Worm (Caenorhabditis elegans) whole organism, L4 larva: Measurements from ENCODE around the gene chil-1.
A peak's percentile ranks its signal among the peaks of the same experiment; 100 is the strongest.

Experiments used
- F44E2.7 ChIP-seq: fragments of 200-800 bp; sonication (Bioruptor generic); IDR thresholded peaks from 2 replicates; pipeline ENCODE4 v2.1.2; 2022; ENCODE audit warnings: missing genetic modification characterization, missing compliant biosample characterization
- Y5F2A.4 ChIP-seq: fragments of 200-800 bp; sonication (Bioruptor generic); optimal IDR thresholded peaks from 2 replicates; lab custom pipeline; 2018; ENCODE audit warnings: mild to moderate bottlenecking, missing genetic modification characterization, missing compliant biosample characterization
- ZK546.5 ChIP-seq, 2 experiments: sonication (generic microtip); optimal IDR thresholded peaks; 2 replicates each; lab custom pipeline; 2017; ENCODE audit warnings: missing biosample characterization in 2 of 2, missing genetic modification characterization in 2 of 2
- aha-1 ChIP-seq: fragments of 150-350 bp; peaks from one replicate; lab custom pipeline; 2014; ENCODE audit warnings: missing biosample characterization, missing genetic modification characterization
- arid-1 ChIP-seq: fragments of 200-800 bp; sonication (Bioruptor generic); conservative IDR thresholded peaks from 2 replicates; pipeline ENCODE4 v1.3.6; 2022; ENCODE audit warnings: missing genetic modification reagents, missing genetic modification characterization, missing compliant biosample characterization
- ceh-20 ChIP-seq: fragments of 200-800 bp; sonication (Bioruptor generic); IDR thresholded peaks from 2 replicates; pipeline ENCODE4 v1.3.6; 2022; ENCODE audit warnings: missing genetic modification reagents, missing genetic modification characterization, missing compliant biosample characterization
- ceh-44 ChIP-seq: fragments of 200-800 bp; sonication (Bioruptor generic); IDR thresholded peaks from 2 replicates; pipeline ENCODE4 v1.3.6; 2022; ENCODE audit warnings: missing genetic modification reagents, missing genetic modification characterization, missing compliant biosample characterization
- ctbp-1 ChIP-seq: fragments of 200-800 bp; sonication (Bioruptor generic); IDR thresholded peaks from 2 replicates; pipeline ENCODE4 v1.3.6; 2022; ENCODE audit warnings: missing genetic modification reagents, missing genetic modification characterization, missing compliant biosample characterization
- dmd-8 ChIP-seq: fragments of 200-800 bp; sonication (Bioruptor generic); IDR thresholded peaks from 2 replicates; pipeline ENCODE4 v1.3.6; 2022; ENCODE audit warnings: missing genetic modification characterization, missing compliant biosample characterization
- duxl-1 ChIP-seq: sonication (generic microtip); optimal IDR thresholded peaks from 2 replicates; lab custom pipeline; 2016; ENCODE audit warnings: mild to moderate bottlenecking, missing genetic modification characterization, moderate library complexity, missing compliant biosample characterization; ENCODE audit not compliant: poor library complexity
- dve-1 ChIP-seq: sonication (generic microtip); optimal IDR thresholded peaks from 2 replicates; lab custom pipeline; 2017; ENCODE audit warnings: antibody characterized with exemption, mild to moderate bottlenecking, missing genetic modification characterization, missing compliant biosample characterization; ENCODE audit not compliant: insufficient read depth
- gei-8 ChIP-seq: fragments of 200-800 bp; sonication (Bioruptor generic); optimal IDR thresholded peaks from 2 replicates; lab custom pipeline; 2018; ENCODE audit warnings: mild to moderate bottlenecking, missing genetic modification characterization, missing compliant biosample characterization
- hif-1 ChIP-seq, 2 experiments: sonication (generic microtip); optimal IDR thresholded peaks; 2 replicates each; lab custom pipeline; 2016 to 2017; ENCODE audit warnings: missing compliant biosample characterization in 2 of 2, missing genetic modification characterization in 2 of 2, missing genetic modification reagents in 2 of 2, missing genotype in 2 of 2, mild to moderate bottlenecking in 1 of 2
- hlh-30 ChIP-seq: sonication (generic microtip); optimal IDR thresholded peaks from 2 replicates; lab custom pipeline; 2017; ENCODE audit warnings: antibody characterized with exemption, mild to moderate bottlenecking, missing genetic modification characterization, missing compliant biosample characterization; ENCODE audit not compliant: insufficient read depth
- hmg-1.1 ChIP-seq: fragments of 200-800 bp; sonication (Bioruptor generic); IDR thresholded peaks from 2 replicates; pipeline ENCODE4 v1.3.6; 2022; ENCODE audit warnings: missing genetic modification reagents, missing genetic modification characterization, missing compliant biosample characterization
- jun-1 ChIP-seq: fragments of 150-350 bp; optimal IDR thresholded peaks from 2 replicates; lab custom pipeline; 2014; ENCODE audit warnings: missing biosample characterization, missing genetic modification reagents, missing genetic modification characterization
- lin-15B ChIP-seq: fragments of 150-350 bp; sonication (generic microtip); optimal IDR thresholded peaks from 3 replicates; lab custom pipeline; 2014; ENCODE audit warnings: missing biosample characterization, missing genetic modification characterization
- lsy-2 ChIP-seq, 2 experiments: fragments of 150-350 bp in 1 of 2; sonication (generic microtip) in 1 of 2; optimal IDR thresholded peaks; 2 replicates each; lab custom pipeline; 2014 to 2017; ENCODE audit warnings: missing biosample characterization in 2 of 2, missing genetic modification characterization in 2 of 2
- madf-9 ChIP-seq: fragments of 200-800 bp; sonication (Bioruptor generic); conservative IDR thresholded peaks from 2 replicates; pipeline ENCODE4 v1.3.6; 2022; ENCODE audit warnings: missing genetic modification reagents, missing genetic modification characterization, missing compliant biosample characterization
- mdt-29 ChIP-seq: fragments of 200-800 bp; sonication (Bioruptor generic); IDR thresholded peaks from 2 replicates; pipeline ENCODE4 v1.3.6; 2022; ENCODE audit warnings: missing genetic modification reagents, missing genetic modification characterization, missing compliant biosample characterization
- nhr-102 ChIP-seq: sonication (generic microtip); optimal IDR thresholded peaks from 2 replicates; lab custom pipeline; 2016; ENCODE audit warnings: mild to moderate bottlenecking, missing genetic modification characterization, moderate library complexity, missing compliant biosample characterization
- nhr-11 ChIP-seq: fragments of 150-350 bp; optimal IDR thresholded peaks from 2 replicates; lab custom pipeline; 2014; ENCODE audit warnings: missing biosample characterization, missing genetic modification characterization
- nhr-28 ChIP-seq: fragments of 150-350 bp; optimal IDR thresholded peaks from 2 replicates; lab custom pipeline; 2014; ENCODE audit warnings: missing biosample characterization, missing genetic modification characterization
- pha-4 ChIP-seq, 2 experiments: fragments of 150-350 bp in 1 of 2; fragments of 200-800 bp in 1 of 2; sonication (Bioruptor generic) in 1 of 2; IDR thresholded peaks in 1 of 2; optimal IDR thresholded peaks in 1 of 2; 2 replicates each; pipeline versions ENCODE4 v1.3.6 to Lab custom; 2014 to 2022; ENCODE audit warnings: missing genetic modification characterization in 2 of 2, missing genetic modification reagents in 2 of 2, missing biosample characterization in 1 of 2, missing compliant biosample characterization in 1 of 2
- sdz-12 ChIP-seq: fragments of 200-800 bp; sonication (Bioruptor generic); optimal IDR thresholded peaks from 2 replicates; lab custom pipeline; 2018; ENCODE audit warnings: mild to moderate bottlenecking, missing genetic modification characterization, missing compliant biosample characterization
- skn-1 ChIP-seq: fragments of 150-350 bp; optimal IDR thresholded peaks from 2 replicates; lab custom pipeline; 2014; ENCODE audit warnings: missing biosample characterization, missing genetic modification characterization
- unc-39 ChIP-seq: sonication (generic microtip); optimal IDR thresholded peaks from 2 replicates; lab custom pipeline; 2017; ENCODE audit warnings: missing biosample characterization, missing genetic modification characterization
- unc-62 ChIP-seq, 3 experiments: fragments of 150-350 bp in 1 of 3; sonication (generic microtip); optimal IDR thresholded peaks in 2 of 3; peaks in 1 of 3; 1 replicate in 1 of 3; 2 replicates in 2 of 3; lab custom pipeline; 2014 to 2017; ENCODE audit warnings: missing biosample characterization in 3 of 3, missing genetic modification characterization in 3 of 3, missing genetic modification reagents in 3 of 3, missing genotype in 1 of 3
- ztf-11 ChIP-seq: fragments of 150-350 bp; optimal IDR thresholded peaks from 2 replicates; lab custom pipeline; 2014; ENCODE audit warnings: missing biosample characterization, missing genetic modification characterization

chil-1 gene

DNA sequence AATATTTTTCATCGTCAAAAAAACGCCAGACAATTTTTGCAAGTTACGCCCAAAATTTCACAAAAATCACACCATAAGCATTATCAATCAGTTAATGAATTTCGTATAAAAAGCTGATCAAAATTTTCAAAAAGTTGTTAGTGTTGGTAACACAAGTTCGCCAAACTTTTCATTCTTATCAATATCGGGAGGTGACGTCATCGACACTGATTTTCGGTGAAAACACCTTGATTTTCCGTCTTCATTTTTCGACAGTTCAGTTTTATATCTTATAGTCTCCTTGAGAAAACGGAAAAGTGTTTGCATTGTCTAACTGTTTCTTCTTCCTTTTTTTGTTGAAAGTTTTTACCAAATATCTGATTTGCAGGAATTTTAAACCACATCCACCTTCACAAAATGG, 14.5 kb upstream of the chil-1 start, which contains the start of gene C08H9.15:
C08H9.15 (plus strand) TSS at position 368 of the 400 bp plus-strand sequence.
- TF ChIP-seq duxl-1 (tag; lab: Kevin White, UChicago) (no peak), dve-1 (tag; lab: Kevin White, UChicago) (no peak), dmd-8 (no peak), skn-1 (no peak), unc-62 (GFP tag; optimal IDR thresholded peaks at IDR 0.05 in 1 of 2; lab: Kevin White, UChicago) (no peak), unc-62 (tag; optimal IDR thresholded peaks at IDR 0.05; lab: Kevin White, UChicago) (no peak), lin-15B (tag; lab: Kevin White, UChicago) (no peak), nhr-28 (tag; lab: Kevin White, UChicago) (peak; percentile 11), unc-39 (no peak), lsy-2 (tag; optimal IDR thresholded peaks at IDR 0.05; lab: Kevin White, UChicago) (no peak)

DNA sequence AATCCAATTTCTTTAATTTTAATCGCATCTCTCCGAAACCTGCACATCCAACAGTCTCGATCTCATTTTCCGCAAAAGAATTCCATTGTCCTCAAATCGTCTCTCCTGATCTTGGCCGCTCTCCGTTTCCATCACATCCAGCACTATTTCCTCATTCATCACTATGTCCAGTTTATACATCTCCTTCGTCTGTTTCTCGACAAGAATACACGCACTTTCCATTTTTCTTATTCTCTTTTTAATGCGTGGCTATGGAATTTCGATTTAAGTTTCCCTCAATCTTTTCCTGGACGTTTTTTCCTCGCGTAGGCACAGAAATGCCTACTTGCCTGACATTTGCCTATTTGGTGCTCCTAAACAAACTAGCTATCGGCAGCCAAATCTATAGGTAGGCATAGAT, 13.5 kb upstream of the chil-1 start:
- TF ChIP-seq aha-1 (tag; lab: Kevin White, UChicago) (peak; percentile 73), unc-62 (GFP tag; optimal IDR thresholded peaks at IDR 0.05 in 1 of 2; lab: Kevin White, UChicago) (peak in 1 of 2 experiments; percentile 8), unc-62 (tag; optimal IDR thresholded peaks at IDR 0.05; lab: Kevin White, UChicago) (no peak), madf-9 (GFP tag; lab: Robert Waterston, UW) (no peak)

DNA sequence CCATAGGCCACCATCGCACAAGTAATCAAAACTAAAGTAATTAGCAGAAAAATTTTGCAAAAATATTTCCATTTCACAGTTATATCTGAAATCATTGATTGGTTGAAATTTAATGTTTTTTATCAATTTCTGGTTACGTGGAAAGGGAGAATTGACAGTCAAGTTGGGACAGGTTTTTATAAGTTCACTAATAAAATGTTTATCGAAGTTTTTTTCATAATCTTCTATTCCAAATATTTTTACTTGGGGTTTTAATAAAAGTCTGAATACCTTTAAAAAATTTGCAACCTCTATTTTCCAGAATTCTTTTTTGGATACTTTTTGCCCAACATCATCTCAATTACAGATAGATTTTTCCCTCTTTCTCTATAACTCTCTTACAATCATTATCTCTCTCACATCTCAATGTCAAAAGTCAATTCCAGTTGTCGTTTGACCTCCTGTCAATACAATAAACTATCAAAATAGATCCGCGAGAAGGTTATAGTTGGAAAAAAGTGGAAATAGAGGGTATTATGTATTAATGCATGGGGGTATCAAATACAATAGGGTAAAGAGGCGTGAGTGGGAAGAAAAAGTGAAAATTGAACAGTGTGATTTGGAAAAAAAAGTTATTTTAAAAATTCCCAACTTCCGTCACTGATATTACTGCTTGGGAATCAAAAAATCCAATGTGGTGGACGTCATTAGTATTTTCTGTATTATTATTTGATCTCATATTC, 8.4 kb upstream of the chil-1 start, which contains the start of the genes chil-2 and ctsa-3.2:
chil-2 (minus strand) TSS at position 101 of the 722 bp plus-strand sequence.
ctsa-3.2 (plus strand) TSS at position 672 of the 722 bp plus-strand sequence.
- TF ChIP-seq F44E2.7 (GFP tag; lab: Robert Waterston, UW) (no peak), arid-1 (GFP tag; lab: Robert Waterston, UW) (no peak), lsy-2 (tag; optimal IDR thresholded peaks at IDR 0.05; lab: Kevin White, UChicago) (no peak), ctbp-1 (GFP tag; lab: Robert Waterston, UW) (no peak), ceh-44 (GFP tag; lab: Robert Waterston, UW) (no peak), nhr-11 (tag; lab: Kevin White, UChicago) (no peak), Y5F2A.4 (GFP tag; lab: Kevin White, UChicago) (no peak), nhr-102 (tag; lab: Kevin White, UChicago) (no peak), jun-1 (no peak), mdt-29 (GFP tag; lab: Robert Waterston, UW) (no peak)

DNA sequence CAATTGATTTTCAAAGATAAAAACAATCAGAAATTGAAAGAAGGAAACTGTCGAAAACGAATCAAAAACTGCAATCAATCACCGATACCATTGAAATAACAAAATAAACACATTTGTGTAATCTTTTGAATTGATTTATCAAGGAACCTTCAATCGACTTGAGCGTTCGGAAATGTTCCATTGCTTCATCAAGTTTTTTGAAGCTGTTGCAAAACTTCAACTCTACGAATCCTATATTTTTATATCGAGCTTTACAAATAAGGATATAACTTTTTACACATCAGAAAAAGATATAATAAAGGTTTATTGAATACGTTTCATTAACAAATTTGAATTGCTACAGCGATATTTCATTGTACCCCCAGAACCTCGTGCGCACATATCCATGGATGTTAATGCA, 6.7 kb upstream of the chil-1 start, which contains the start of gene chil-8:
chil-8 (minus strand) TSS at position 101 of the 400 bp plus-strand sequence.
- TF ChIP-seq ZK546.5 (tag; optimal IDR thresholded peaks at IDR 0.05; lab: Kevin White, UChicago) (no peak), aha-1 (tag; lab: Kevin White, UChicago) (peak; percentile 37), duxl-1 (tag; lab: Kevin White, UChicago) (no peak)

DNA sequence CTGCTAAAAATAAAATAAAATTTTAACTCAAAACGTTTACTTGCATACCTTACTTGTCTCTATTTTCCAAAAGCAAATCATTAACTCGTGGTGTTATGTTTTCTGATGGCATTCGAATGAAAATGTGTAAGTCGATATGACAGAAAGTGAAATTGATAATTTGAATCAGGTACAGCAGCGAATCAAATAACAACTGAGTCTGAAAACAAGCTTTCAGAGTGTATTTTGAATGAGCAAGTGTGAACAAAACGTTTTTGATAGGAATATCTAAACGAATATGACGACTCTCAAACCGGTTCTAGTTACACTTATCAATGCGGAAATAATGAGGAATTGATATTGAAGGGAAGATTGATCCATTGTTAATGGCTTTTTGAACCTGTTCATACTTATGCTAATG, 4.8 kb upstream of the chil-1 start, which contains the start of gene chil-7:
chil-7 (minus strand) TSS at position 112 of the 400 bp plus-strand sequence.
- TF ChIP-seq unc-62 (GFP tag; optimal IDR thresholded peaks at IDR 0.05 in 1 of 2; lab: Kevin White, UChicago) (peak in 1 of 2 experiments; percentile 97), unc-62 (tag; optimal IDR thresholded peaks at IDR 0.05; lab: Kevin White, UChicago) (no peak), pha-4 (GFP tag; IDR thresholded peaks at IDR 0.05; lab: Robert Waterston, UW) (no peak), pha-4 (tag; optimal IDR thresholded peaks at IDR 0.05; lab: Kevin White, UChicago) (no peak)

DNA sequence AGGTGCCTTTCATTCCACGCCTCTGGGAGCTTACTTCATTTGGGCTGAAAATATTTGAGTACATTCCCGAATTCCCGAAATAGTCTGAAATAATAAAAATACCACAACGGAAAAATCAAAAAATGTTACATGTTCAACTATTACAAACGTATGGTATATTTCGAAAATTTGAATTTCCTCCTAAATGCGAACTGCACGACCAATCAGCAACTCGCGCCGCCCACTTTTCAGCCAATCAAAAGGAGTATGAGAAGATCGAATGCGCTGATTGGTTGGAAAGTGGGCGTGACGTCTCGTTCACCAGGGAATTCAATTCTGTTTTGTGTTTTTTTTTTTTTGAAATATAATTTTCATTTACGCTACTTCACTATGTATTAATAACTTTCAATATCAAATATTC, 2.4 kb upstream of the chil-1 start, which contains the start of gene old-1:
old-1 (minus strand) TSS at position 50 of the 400 bp plus-strand sequence.
- TF ChIP-seq hlh-30 (tag; lab: Kevin White, UChicago) (no peak), sdz-12 (GFP tag; lab: Kevin White, UChicago) (no peak), mdt-29 (GFP tag; lab: Robert Waterston, UW) (no peak), ceh-20 (GFP tag; lab: Robert Waterston, UW) (no peak), skn-1 (no peak), gei-8 (GFP tag; lab: Kevin White, UChicago) (no peak), ztf-11 (tag; lab: Kevin White, UChicago) (no peak), hif-1 (tag; optimal IDR thresholded peaks at IDR 0.05; lab: Kevin White, UChicago) (no peak), hmg-1.1 (no peak)
